Fruit fly (Drosophila melanogaster) whole organism, wandering third instar larva: ENCODE measurements around the gene sstn.

ENCODE experiments used
- Abd-B ChIP-seq: fragments of >200 bp; optimal IDR thresholded peaks from 2 replicates; lab custom pipeline; 2017; ENCODE audit warnings: missing biosample characterization, missing genetic modification characterization
- CG32264 ChIP-seq: fragments of 200-800 bp; sonication (Bioruptor generic); optimal IDR thresholded peaks from 2 replicates; lab custom pipeline; 2016; ENCODE audit warnings: missing biosample characterization, missing genetic modification characterization
- CG9705 ChIP-seq: fragments of 200-800 bp; sonication (Bioruptor generic); optimal IDR thresholded peaks from 2 replicates; lab custom pipeline; 2018; ENCODE audit warnings: missing biosample characterization, mild to moderate bottlenecking, missing genetic modification characterization
- CrebA ChIP-seq: fragments of 200-800 bp; sonication (Bioruptor generic); optimal IDR thresholded peaks from 2 replicates; lab custom pipeline; 2016; ENCODE audit warnings: missing biosample characterization, mild to moderate bottlenecking, missing genetic modification characterization, borderline replicate concordance
- Dfd ChIP-seq: fragments of >200 bp; optimal IDR thresholded peaks from 2 replicates; lab custom pipeline; 2017; ENCODE audit warnings: missing biosample characterization, missing genetic modification characterization
- Dif ChIP-seq: fragments of 200-275, 200-300 bp; sonication (Bioruptor generic); optimal IDR thresholded peaks from 2 replicates; lab custom pipeline; 2018; ENCODE audit warnings: missing biosample characterization, missing genetic modification characterization; ENCODE audit not compliant: partially characterized antibody
- GATAd ChIP-seq: sonication (Bioruptor generic); optimal IDR thresholded peaks from 2 replicates; lab custom pipeline; 2016; ENCODE audit warnings: missing biosample characterization, missing genetic modification characterization
- HLH106 ChIP-seq: fragments of 200-800 bp; optimal IDR thresholded peaks from 3 replicates; lab custom pipeline; 2019; ENCODE audit warnings: missing biosample characterization, mild to moderate bottlenecking, missing genetic modification characterization, moderate library complexity
- Hnf4 ChIP-seq: fragments of 200-800 bp; sonication (Bioruptor generic); optimal IDR thresholded peaks from 2 replicates; lab custom pipeline; 2016; ENCODE audit warnings: missing biosample characterization, mild to moderate bottlenecking, missing genetic modification characterization
- Hr78 ChIP-seq: fragments of >200 bp; optimal IDR thresholded peaks from 2 replicates; lab custom pipeline; 2017; ENCODE audit warnings: missing biosample characterization, missing genetic modification characterization
- Hr83 ChIP-seq: fragments of 200-300 bp; sonication (Bioruptor generic); optimal IDR thresholded peaks from 2 replicates; lab custom pipeline; 2016; ENCODE audit warnings: missing biosample characterization, mild to moderate bottlenecking, missing genetic modification characterization, moderate library complexity; ENCODE audit not compliant: poor library complexity, severe bottlenecking
- Jra ChIP-seq: sonication (Bioruptor generic); optimal IDR thresholded peaks from 2 replicates; lab custom pipeline; 2016; ENCODE audit warnings: missing biosample characterization, missing genetic modification characterization
- Mio ChIP-seq: sonication (Bioruptor generic); optimal IDR thresholded peaks from 2 replicates; lab custom pipeline; 2016; ENCODE audit warnings: missing biosample characterization, missing genetic modification characterization
- Myc ChIP-seq: fragments of >200 bp; optimal IDR thresholded peaks from 2 replicates; lab custom pipeline; 2017
- N ChIP-seq: fragments of >200 bp; optimal IDR thresholded peaks from 2 replicates; lab custom pipeline; 2018; ENCODE audit warnings: missing biosample characterization, missing external identifiers, missing genetic modification characterization
- OdsH ChIP-seq: fragments of 200-800 bp; sonication (Bioruptor generic); optimal IDR thresholded peaks from 2 replicates; lab custom pipeline; 2016; ENCODE audit warnings: missing biosample characterization, mild to moderate bottlenecking, missing genetic modification characterization
- Rel ChIP-seq, 2 experiments: fragments of 200-800 bp; sonication (Bioruptor generic) in 1 of 2; optimal IDR thresholded peaks; 2 replicates in 1 of 2; 3 replicates in 1 of 2; lab custom pipeline; 2016 to 2019; ENCODE audit warnings: mild to moderate bottlenecking in 2 of 2, missing biosample characterization in 2 of 2, missing genetic modification characterization in 2 of 2, moderate library complexity in 1 of 2
- Sp1 ChIP-seq: fragments of 200-800 bp; sonication (Bioruptor generic); optimal IDR thresholded peaks from 3 replicates; lab custom pipeline; 2019; ENCODE audit warnings: missing biosample characterization, mild to moderate bottlenecking, missing genetic modification characterization, moderate library complexity
- Vsx2 ChIP-seq: fragments of 200-300, 225-300 bp; sonication (Bioruptor generic); optimal IDR thresholded peaks from 2 replicates; lab custom pipeline; 2018; ENCODE audit warnings: missing biosample characterization, missing genetic modification characterization; ENCODE audit not compliant: partially characterized antibody
- br ChIP-seq: fragments of 200-800 bp; sonication (Bioruptor generic); optimal IDR thresholded peaks from 2 replicates; lab custom pipeline; 2016; ENCODE audit warnings: missing biosample characterization, missing genetic modification characterization
- brk ChIP-seq: fragments of 200-800 bp; sonication (Bioruptor generic); optimal IDR thresholded peaks from 2 replicates; lab custom pipeline; 2016; ENCODE audit warnings: missing biosample characterization, mild to moderate bottlenecking, missing genetic modification characterization
- dl ChIP-seq, 2 experiments: fragments of 175-275, 200-275 bp in 1 of 2; fragments of 200-275 bp in 1 of 2; sonication (Bioruptor generic); optimal IDR thresholded peaks; lab custom pipeline; 2018; ENCODE audit warnings: mild to moderate bottlenecking in 2 of 2, missing biosample characterization in 2 of 2, missing genetic modification characterization in 2 of 2, moderate library complexity in 2 of 2; ENCODE audit not compliant: partially characterized antibody in 2 of 2, insufficient read depth in 1 of 2
- dmrt93B ChIP-seq: fragments of 200-800 bp; sonication (Bioruptor generic); optimal IDR thresholded peaks from 2 replicates; lab custom pipeline; 2018; ENCODE audit warnings: missing biosample characterization, mild to moderate bottlenecking, missing genetic modification characterization
- dsf ChIP-seq: sonication (Bioruptor generic); optimal IDR thresholded peaks from 2 replicates; lab custom pipeline; 2016; ENCODE audit warnings: missing biosample characterization, missing genetic modification characterization, borderline replicate concordance
- ey ChIP-seq: fragments of 200-800 bp; sonication (Bioruptor generic); optimal IDR thresholded peaks from 2 replicates; lab custom pipeline; 2016; ENCODE audit warnings: missing biosample characterization, missing genetic modification characterization
- foxo ChIP-seq, 2 experiments: fragments of 200-800 bp; sonication (Bioruptor generic); optimal IDR thresholded peaks; 2 replicates in 1 of 2; 3 replicates in 1 of 2; lab custom pipeline; 2016 to 2017; ENCODE audit warnings: missing biosample characterization in 2 of 2, missing genetic modification characterization in 2 of 2
- fru ChIP-seq: fragments of 200-800 bp; sonication (Bioruptor generic); optimal IDR thresholded peaks from 3 replicates; lab custom pipeline; 2016; ENCODE audit warnings: missing biosample characterization, mild to moderate bottlenecking, missing genetic modification characterization
- h ChIP-seq: fragments of 200-800 bp; sonication (Bioruptor generic); optimal IDR thresholded peaks from 3 replicates; lab custom pipeline; 2016; ENCODE audit warnings: missing biosample characterization, mild to moderate bottlenecking, missing genetic modification characterization
- jim ChIP-seq: fragments of 175-275, 200-325 bp; sonication (Bioruptor generic); optimal IDR thresholded peaks from 2 replicates; lab custom pipeline; 2016; ENCODE audit warnings: missing biosample characterization, mild to moderate bottlenecking, missing genetic modification characterization
- lola ChIP-seq: fragments of >200 bp; optimal IDR thresholded peaks from 2 replicates; lab custom pipeline; 2017; ENCODE audit warnings: missing biosample characterization, missing genetic modification characterization
- pan ChIP-seq: fragments of >200 bp; optimal IDR thresholded peaks from 2 replicates; lab custom pipeline; 2017
- psq ChIP-seq: fragments of 200-800 bp; sonication (Bioruptor generic); optimal IDR thresholded peaks from 3 replicates; lab custom pipeline; 2017; ENCODE audit warnings: missing biosample characterization, mild to moderate bottlenecking, missing genetic modification characterization, moderate library complexity
- rgr ChIP-seq: fragments of 200-800 bp; sonication (Bioruptor generic); optimal IDR thresholded peaks from 3 replicates; lab custom pipeline; 2016; ENCODE audit warnings: missing biosample characterization, mild to moderate bottlenecking, missing genetic modification characterization
- sage ChIP-seq: fragments of 200-800 bp; sonication (Bioruptor generic); optimal IDR thresholded peaks from 2 replicates; lab custom pipeline; 2016; ENCODE audit warnings: missing biosample characterization, mild to moderate bottlenecking, missing genetic modification characterization
- sv ChIP-seq: fragments of 200-800 bp; sonication (Bioruptor generic); optimal IDR thresholded peaks from 3 replicates; lab custom pipeline; 2016; ENCODE audit warnings: missing biosample characterization, missing genetic modification characterization
- tai ChIP-seq: sonication (Bioruptor generic); optimal IDR thresholded peaks from 2 replicates; lab custom pipeline; 2016; ENCODE audit warnings: missing biosample characterization, missing genetic modification characterization
- usp ChIP-seq: fragments of >200 bp; optimal IDR thresholded peaks from 2 replicates; lab custom pipeline; 2017; ENCODE audit warnings: missing biosample characterization, missing genetic modification characterization
- woc ChIP-seq: sonication (Bioruptor generic); optimal IDR thresholded peaks from 2 replicates; lab custom pipeline; 2016; ENCODE audit warnings: missing biosample characterization, mild to moderate bottlenecking, missing genetic modification characterization

The sstn gene

DNA sequence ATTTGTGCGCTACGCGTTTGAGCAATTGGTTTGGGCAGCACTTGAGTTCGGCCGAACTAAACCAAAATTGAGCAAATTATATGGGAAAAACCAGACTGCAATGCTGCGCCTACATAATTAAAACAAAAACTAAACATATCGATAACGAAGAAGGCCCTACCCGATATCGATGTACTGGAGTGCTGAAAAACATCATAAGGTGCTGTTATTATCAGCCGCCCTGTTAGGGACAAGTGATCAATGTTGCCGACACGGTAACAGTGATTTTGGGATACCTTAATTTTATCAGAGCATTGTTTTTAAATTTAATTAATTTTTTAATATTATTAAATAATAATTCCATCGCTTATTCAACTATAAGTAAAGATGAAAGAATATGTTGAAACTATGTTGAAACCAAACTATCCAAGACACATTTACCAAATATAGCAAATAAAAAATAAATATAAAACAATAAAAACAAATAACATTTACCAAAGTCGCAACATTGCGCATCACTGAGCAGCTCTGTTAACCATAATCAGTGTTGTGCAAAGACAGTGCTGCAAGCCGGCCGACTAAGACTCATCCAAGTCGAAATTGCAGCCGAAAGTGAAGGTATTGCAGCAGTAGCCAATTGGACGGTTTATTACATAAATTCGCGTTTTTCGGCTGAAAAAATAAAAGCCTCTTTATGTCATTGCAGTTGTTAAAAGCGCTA is at the start of gene sstn, which contains the start of the genes Plp and GlyRS:
TSS of gene sstn (minus strand) at position 131 of the 700 bp plus-strand sequence.
TSS of gene Plp (minus strand) at position 136 of the 700 bp plus-strand sequence.
TSS of gene GlyRS (plus strand) at position 554 of the 700 bp plus-strand sequence.
- TF ChIP-seq psq (peak; percentile 50), CG9705 (GFP tag; lab: Kevin White, UChicago) (peak; percentile 21), Jra (GFP tag; lab: Kevin White, UChicago) (no peak), sv (GFP tag; lab: Kevin White, UChicago) (peak; percentile 26), N (GFP tag; lab: Kevin White, UChicago) (no peak), CrebA (GFP tag; lab: Kevin White, UChicago) (no peak), Sp1 (peak; percentile 35), Rel (GFP tag; optimal IDR thresholded peaks at IDR 0.05; lab: Kevin White, UChicago) (no peak), Rel (tag; optimal IDR thresholded peaks at IDR 0.05; lab: Kevin White, UChicago) (no peak), jim (GFP tag; lab: Kevin White, UChicago) (no peak), GATAd (GFP tag; lab: Kevin White, UChicago) (no peak), rgr (GFP tag; lab: Kevin White, UChicago) (peak; percentile 48), br (GFP tag; lab: Kevin White, UChicago) (no peak), Vsx2 (GFP tag; lab: Kevin White, UChicago) (no peak), h (GFP tag; lab: Kevin White, UChicago) (peak; percentile 61), brk (GFP tag; lab: Kevin White, UChicago) (peak; percentile 11), Hnf4 (GFP tag; lab: Kevin White, UChicago) (peak; percentile 28), Dif (GFP tag; lab: Kevin White, UChicago) (no peak), Abd-B (GFP tag; lab: Kevin White, UChicago) (no peak), Dfd (GFP tag; lab: Kevin White, UChicago) (no peak), ey (GFP tag; lab: Kevin White, UChicago) (peak; percentile 14), Myc (lab: Kevin White, UChicago) (peak; percentile 66), Mio (no peak), Hr83 (GFP tag; lab: Kevin White, UChicago) (no peak), usp (GFP tag; lab: Kevin White, UChicago) (no peak), dl (GFP tag; optimal IDR thresholded peaks at IDR 0.05; lab: Kevin White, UChicago; ENCODE audit: insufficient read depth in 1 of 2, partially characterized antibody in 2 of 2) (no peak), CG32264 (GFP tag; lab: Kevin White, UChicago) (no peak), woc (GFP tag; lab: Kevin White, UChicago) (peak; percentile 74), HLH106 (tag; lab: Kevin White, UChicago) (peak; percentile 59), sage (GFP tag; lab: Kevin White, UChicago) (peak; percentile 48), tai (GFP tag; lab: Kevin White, UChicago) (no peak), OdsH (GFP tag; lab: Kevin White, UChicago) (peak; percentile 41), Hr78 (no peak), dmrt93B (peak; percentile 54), dsf (GFP tag; lab: Kevin White, UChicago) (peak; percentile 33), pan (lab: Kevin White, UChicago) (no peak), lola (peak; percentile 46), fru (GFP tag; lab: Kevin White, UChicago) (peak; percentile 45), foxo (GFP tag; optimal IDR thresholded peaks at IDR 0.05; lab: Kevin White, UChicago) (peak in 1 of 2 experiments; percentile 61)
